Worm (Caenorhabditis elegans) whole organism, L3 larva: Measurements from ENCODE around the gene ugt-41.

Experiments used
- ceh-28 ChIP-seq: fragments of 150-350 bp; optimal IDR thresholded peaks from 2 replicates; lab custom pipeline; 2014; ENCODE audit warnings: missing biosample characterization, missing genetic modification reagents, missing genetic modification characterization
- daf-12 ChIP-seq: fragments of 150-350 bp; optimal IDR thresholded peaks from 2 replicates; lab custom pipeline; 2014; ENCODE audit warnings: missing biosample characterization, missing genetic modification reagents, missing genetic modification characterization
- fos-1 ChIP-seq: fragments of 150-350 bp; optimal IDR thresholded peaks from 2 replicates; lab custom pipeline; 2014; ENCODE audit warnings: missing biosample characterization, missing genetic modification characterization
- skn-1 ChIP-seq: fragments of 150-350 bp; optimal IDR thresholded peaks from 2 replicates; lab custom pipeline; 2014; ENCODE audit warnings: missing biosample characterization, missing genetic modification characterization

ce11 chrV:7150570-7150969, 12.8 kb downstream of the ugt-41 start, which contains the start of gene F10D2.8:
- TF ChIP-seq skn-1 (tag; lab: Kevin White, UChicago) (no peak), daf-12 (tag; lab: Kevin White, UChicago) (no peak), fos-1 (tag; lab: Kevin White, UChicago) (no peak), ceh-28 (tag; lab: Kevin White, UChicago) (no peak)
